Fruit fly (Drosophila melanogaster) whole organism, embryonic: Measurements from ENCODE around the gene dec.

Experiments used
- CG10431 ChIP-seq: fragments of 200-800 bp; sonication (Bioruptor generic); optimal IDR thresholded peaks from 3 replicates; lab custom pipeline; 2018; ENCODE audit warnings: missing biosample characterization, mild to moderate bottlenecking, missing genetic modification characterization
- CG12659 ChIP-seq: fragments of 200-800 bp; sonication (Bioruptor generic); optimal IDR thresholded peaks from 3 replicates; lab custom pipeline; 2017; ENCODE audit warnings: mild to moderate bottlenecking, missing biosample characterization, missing genetic modification reagents, missing genetic modification characterization
- CG13123 ChIP-seq: fragments of 200-800 bp; sonication (Bioruptor generic); optimal IDR thresholded peaks from 2 replicates; lab custom pipeline; 2016; ENCODE audit warnings: missing biosample characterization, missing genetic modification characterization
- CG33213 ChIP-seq: fragments of 200-800 bp; sonication (Bioruptor generic); optimal IDR thresholded peaks from 3 replicates; lab custom pipeline; 2016; ENCODE audit warnings: missing biosample characterization, missing genetic modification characterization
- NK7.1 ChIP-seq: fragments of 200-800 bp; sonication (Bioruptor generic); optimal IDR thresholded peaks from 3 replicates; lab custom pipeline; 2016; ENCODE audit warnings: missing biosample characterization, missing genetic modification characterization
- eyg ChIP-seq: fragments of 200-800 bp; sonication (Bioruptor generic); optimal IDR thresholded peaks from 3 replicates; lab custom pipeline; 2016; ENCODE audit warnings: missing biosample characterization, missing genetic modification characterization
- zen ChIP-seq: fragments of 200-800 bp; sonication (Bioruptor generic); optimal IDR thresholded peaks from 3 replicates; lab custom pipeline; 2018; ENCODE audit warnings: missing biosample characterization, mild to moderate bottlenecking, missing genetic modification characterization, moderate library complexity

DNA sequence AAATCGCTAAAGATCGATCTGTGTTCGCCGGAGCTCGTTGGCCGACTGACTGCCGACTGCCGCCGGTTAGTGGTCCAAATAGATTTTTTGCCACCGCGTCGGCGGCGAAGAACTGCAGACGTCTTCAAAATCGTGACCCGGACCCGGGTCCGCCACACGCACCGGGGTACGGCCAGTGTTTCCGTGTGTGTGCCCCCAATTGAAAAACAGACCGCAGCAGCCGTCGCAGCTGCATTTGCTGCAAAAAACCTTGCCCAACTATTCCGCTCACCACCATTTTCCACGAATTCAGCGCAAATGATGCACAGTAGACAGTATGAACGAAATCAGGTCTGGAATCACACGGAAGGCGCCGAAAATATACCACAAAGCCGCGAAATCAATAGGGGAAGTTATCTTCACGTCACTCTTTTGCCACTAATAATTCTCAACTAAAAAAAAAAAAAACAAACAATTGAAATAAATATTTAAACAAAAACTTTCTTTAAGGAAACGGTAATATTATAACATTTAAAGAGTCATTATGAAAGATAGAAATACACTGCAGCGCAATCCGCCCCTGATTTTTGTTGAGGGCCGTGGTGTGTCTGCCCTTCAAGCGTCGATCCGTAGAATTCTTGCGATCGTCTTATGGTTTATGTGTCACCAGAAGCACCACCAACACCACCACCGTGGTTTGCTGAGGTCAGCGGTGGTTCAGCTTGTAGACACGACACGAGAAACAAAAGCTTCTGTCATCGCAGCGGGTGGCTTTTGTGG is at the start of gene dec:
- TF ChIP-seq CG33213 = no peak
- no peak for TF ChIP-seq eyg (GFP tag; lab: Kevin White, UChicago)
- no peak for TF ChIP-seq CG12659
- no peak for TF ChIP-seq zen (tag; lab: Kevin White, UChicago)
- no peak for TF ChIP-seq CG13123 (GFP tag; lab: Kevin White, UChicago)
- no peak for TF ChIP-seq NK7.1 (GFP tag; lab: Kevin White, UChicago)
- no peak for TF ChIP-seq CG10431 (GFP tag; lab: Kevin White, UChicago)
